Comparison of ENCODE assay signal across 7 fruit fly cellular contexts in genomic region chr2L:7037773-7038327, dm6.
TF ChIP-seq lines count a peak whose summit lies in the region.

Gene milt, plus strand, starts transcription at chr2L:7037823.

- peak; percentile 14 to 24 for TF ChIP-seq CTCF in S2 (optimal IDR thresholded peaks at IDR 0.05; lab: Kevin White, UChicago)
- no peak for TF ChIP-seq CTCF in whole organism, embryonic (GFP tag; optimal IDR thresholded peaks at IDR 0.05; lab: Kevin White, UChicago)

TF ChIP-seq in whole organism, 6 proteins besides CTCF, POLR2A, EP300 and RAD21:
- TF ChIP-seq EcR (GFP tag; optimal IDR thresholded peaks at IDR 0.05; lab: Kevin White, UChicago) = peak in 1 of 2 experiments; percentile 37
- TF ChIP-seq CG8478 (optimal IDR thresholded peaks at IDR 0.05; lab: Kevin White, UChicago) = peak; percentile 27
- TF ChIP-seq usp (GFP tag; optimal IDR thresholded peaks at IDR 0.05; lab: Kevin White, UChicago) = no peak

TF ChIP-seq in whole organism, adult, 20 proteins besides CTCF, POLR2A, EP300 and RAD21:
- TF ChIP-seq CG12768 (GFP tag; optimal IDR thresholded peaks at IDR 0.05; lab: Kevin White, UChicago) (peak; percentile 8), CG11617 (GFP tag; optimal IDR thresholded peaks at IDR 0.05; lab: Kevin White, UChicago) (peak; percentile 29), pad (GFP tag; optimal IDR thresholded peaks at IDR 0.05; lab: Kevin White, UChicago) (peak; percentile 10), bab1 (GFP tag; optimal IDR thresholded peaks at IDR 0.05; lab: Kevin White, UChicago) (no peak), cic (GFP tag; optimal IDR thresholded peaks at IDR 0.05; lab: Kevin White, UChicago) (peak; percentile 48), Mnt (GFP tag; optimal IDR thresholded peaks at IDR 0.05; lab: Kevin White, UChicago) (peak; percentile 94), CG7101 (tag; optimal IDR thresholded peaks at IDR 0.05; lab: Kevin White, UChicago) (peak; percentile 16), tj (GFP tag; optimal IDR thresholded peaks at IDR 0.05; lab: Kevin White, UChicago) (peak; percentile 45), kay (GFP tag; lab: Kevin White, UChicago; ENCODE audit: borderline replicate concordance) (peak; percentile 85), CG14711 (tag; optimal IDR thresholded peaks at IDR 0.05; lab: Kevin White, UChicago) (no peak), cnc (optimal IDR thresholded peaks at IDR 0.05; lab: Kevin White, UChicago) (no peak)

TF ChIP-seq in whole organism, embryonic, 481 proteins besides CTCF, POLR2A, EP300 and RAD21 (continues in another document):
- TF ChIP-seq Lim3 (GFP tag; IDR thresholded peaks at IDR 0.05; lab: Robert Waterston, UW) (no peak), dimm (GFP tag; IDR thresholded peaks at IDR 0.05; lab: Robert Waterston, UW) (no peak), en (GFP tag; optimal IDR thresholded peaks at IDR 0.05; lab: Kevin White, UChicago) (no peak), CG3995 (GFP tag; optimal IDR thresholded peaks at IDR 0.05; lab: Kevin White, UChicago) (no peak), cwo (GFP tag; optimal IDR thresholded peaks at IDR 0.05; lab: Kevin White, UChicago) (no peak), zen (tag; optimal IDR thresholded peaks at IDR 0.05; lab: Kevin White, UChicago) (peak; percentile 1), sens-2 (GFP tag; IDR thresholded peaks at IDR 0.05; lab: Robert Waterston, UW) (no peak), CG11696 (GFP tag; IDR thresholded peaks at IDR 0.05; lab: Robert Waterston, UW) (no peak), Meics (GFP tag; optimal IDR thresholded peaks at IDR 0.05; lab: Kevin White, UChicago) (no peak), CG3163 (GFP tag; optimal IDR thresholded peaks at IDR 0.05; lab: Kevin White, UChicago) (no peak), CG6813 (GFP tag; optimal IDR thresholded peaks at IDR 0.05; lab: Kevin White, UChicago) (no peak), row (GFP tag; IDR thresholded peaks at IDR 0.05; lab: Robert Waterston, UW) (peak; percentile 37; the same call in 1 of the 3 replicates), Bdp1 (GFP tag; optimal IDR thresholded peaks at IDR 0.05; lab: Kevin White, UChicago) (no peak), BEAF-32 (GFP tag; optimal IDR thresholded peaks at IDR 0.05; lab: Kevin White, UChicago) (peak; percentile 81), CG17912 (GFP tag; optimal IDR thresholded peaks at IDR 0.05; lab: Kevin White, UChicago) (peak; percentile 9), CG14965 (GFP tag; optimal IDR thresholded peaks at IDR 0.05; lab: Kevin White, UChicago; ENCODE audit: borderline replicate concordance) (no peak), Hmx (GFP tag; optimal IDR thresholded peaks at IDR 0.05; lab: Kevin White, UChicago) (no peak), CG10431 (GFP tag; optimal IDR thresholded peaks at IDR 0.05; lab: Kevin White, UChicago) (no peak), CG15514 (GFP tag; optimal IDR thresholded peaks at IDR 0.05; lab: Kevin White, UChicago) (peak; percentile 40), cad (GFP tag; optimal IDR thresholded peaks at IDR 0.05; lab: Kevin White, UChicago) (no peak)

TF ChIP-seq in whole organism, prepupa, 60 proteins besides CTCF, POLR2A, EP300 and RAD21 (continues in another document):
- TF ChIP-seq net (GFP tag; optimal IDR thresholded peaks at IDR 0.05; lab: Kevin White, UChicago) (no peak), CG1621 (tag; optimal IDR thresholded peaks at IDR 0.05; lab: Kevin White, UChicago) (no peak), svp (GFP tag; lab: Kevin White, UChicago) (peak; percentile 82), dsx (GFP tag; optimal IDR thresholded peaks at IDR 0.05; lab: Kevin White, UChicago; ENCODE audit: poor library complexity, severe bottlenecking) (peak; percentile 38), OdsH (GFP tag; optimal IDR thresholded peaks at IDR 0.05; lab: Kevin White, UChicago) (no peak), esn (GFP tag; optimal IDR thresholded peaks at IDR 0.05; lab: Kevin White, UChicago) (peak; percentile 34), Hr39 (GFP tag; optimal IDR thresholded peaks at IDR 0.05; lab: Kevin White, UChicago) (no peak), fd85E (GFP tag; optimal IDR thresholded peaks at IDR 0.05; lab: Kevin White, UChicago) (no peak), pdm3 (GFP tag; optimal IDR thresholded peaks at IDR 0.05; lab: Kevin White, UChicago) (no peak), CG8319 (GFP tag; optimal IDR thresholded peaks at IDR 0.05; lab: Kevin White, UChicago) (no peak), salr (GFP tag; optimal IDR thresholded peaks at IDR 0.05; lab: Kevin White, UChicago) (no peak), vri (GFP tag; optimal IDR thresholded peaks at IDR 0.05; lab: Kevin White, UChicago) (peak; percentile 61), cyc (GFP tag; optimal IDR thresholded peaks at IDR 0.05; lab: Kevin White, UChicago) (no peak), Eip78C (GFP tag; lab: Kevin White, UChicago) (peak; percentile 72), Sox102F (GFP tag; optimal IDR thresholded peaks at IDR 0.05; lab: Kevin White, UChicago) (no peak), spab (GFP tag; optimal IDR thresholded peaks at IDR 0.05; lab: Kevin White, UChicago) (no peak), CG10669 (GFP tag; optimal IDR thresholded peaks at IDR 0.05; lab: Kevin White, UChicago) (no peak), eg (GFP tag; IDR thresholded peaks at IDR 0.05; lab: Robert Waterston, UW) (no peak), ss (GFP tag; optimal IDR thresholded peaks at IDR 0.05; lab: Kevin White, UChicago) (peak; percentile 24 to 39), CG11762 (GFP tag; optimal IDR thresholded peaks at IDR 0.05; lab: Kevin White, UChicago; ENCODE audit: insufficient read depth) (no peak), CG6808 (GFP tag; optimal IDR thresholded peaks at IDR 0.05; lab: Kevin White, UChicago) (peak; percentile 9)

TF ChIP-seq in whole organism, pupa, 21 proteins besides CTCF, POLR2A, EP300 and RAD21:
- TF ChIP-seq Snoo (tag; optimal IDR thresholded peaks at IDR 0.05; lab: Kevin White, UChicago) (no peak), CG4496 (GFP tag; IDR thresholded peaks at IDR 0.05; lab: Robert Waterston, UW) (peak; percentile 16; the same call in 1 of the 3 replicates), CG17806 (tag; optimal IDR thresholded peaks at IDR 0.05; lab: Kevin White, UChicago) (no peak)

TF ChIP-seq in whole organism, wandering third instar larva, 38 proteins besides CTCF, POLR2A, EP300 and RAD21:
- TF ChIP-seq ey (GFP tag; optimal IDR thresholded peaks at IDR 0.05; lab: Kevin White, UChicago) = no peak
- TF ChIP-seq dl (GFP tag; optimal IDR thresholded peaks at IDR 0.05; lab: Kevin White, UChicago; ENCODE audit: insufficient read depth in 1 of 2, partially characterized antibody in 2 of 2) = no peak
- TF ChIP-seq usp (GFP tag; optimal IDR thresholded peaks at IDR 0.05; lab: Kevin White, UChicago) = no peak
- TF ChIP-seq br (GFP tag; optimal IDR thresholded peaks at IDR 0.05; lab: Kevin White, UChicago) = no peak
- no peak for TF ChIP-seq GATAd (GFP tag; optimal IDR thresholded peaks at IDR 0.05; lab: Kevin White, UChicago)
- peak in 1 of 2 experiments; percentile 7 for TF ChIP-seq foxo (GFP tag; optimal IDR thresholded peaks at IDR 0.05; lab: Kevin White, UChicago)
- no peak for TF ChIP-seq Hr83 (GFP tag; optimal IDR thresholded peaks at IDR 0.05; lab: Kevin White, UChicago; ENCODE audit: poor library complexity, severe bottlenecking)
- TF ChIP-seq rgr (GFP tag; optimal IDR thresholded peaks at IDR 0.05; lab: Kevin White, UChicago) = peak; percentile 22
- TF ChIP-seq lola (GFP tag; optimal IDR thresholded peaks at IDR 0.05; lab: Kevin White, UChicago) = no peak
- peak; percentile 30 for TF ChIP-seq tai (GFP tag; optimal IDR thresholded peaks at IDR 0.05; lab: Kevin White, UChicago)
- TF ChIP-seq CG32264 (GFP tag; optimal IDR thresholded peaks at IDR 0.05; lab: Kevin White, UChicago) = no peak
- no peak for TF ChIP-seq woc (GFP tag; optimal IDR thresholded peaks at IDR 0.05; lab: Kevin White, UChicago)
- TF ChIP-seq pan (optimal IDR thresholded peaks at IDR 0.05; lab: Kevin White, UChicago) = no peak
- no peak for TF ChIP-seq dsf (GFP tag; optimal IDR thresholded peaks at IDR 0.05; lab: Kevin White, UChicago; ENCODE audit: borderline replicate concordance)
- TF ChIP-seq HLH106 (tag; optimal IDR thresholded peaks at IDR 0.05; lab: Kevin White, UChicago) = no peak
- TF ChIP-seq CG9705 (GFP tag; optimal IDR thresholded peaks at IDR 0.05; lab: Kevin White, UChicago) = no peak
- no peak for TF ChIP-seq Dif (GFP tag; optimal IDR thresholded peaks at IDR 0.05; lab: Kevin White, UChicago; ENCODE audit: partially characterized antibody)
- peak; percentile 29 for TF ChIP-seq N (GFP tag; optimal IDR thresholded peaks at IDR 0.05; lab: Kevin White, UChicago)
- no peak for TF ChIP-seq psq (GFP tag; optimal IDR thresholded peaks at IDR 0.05; lab: Kevin White, UChicago)
- no peak for TF ChIP-seq OdsH (GFP tag; optimal IDR thresholded peaks at IDR 0.05; lab: Kevin White, UChicago)
- no peak for TF ChIP-seq sv (GFP tag; optimal IDR thresholded peaks at IDR 0.05; lab: Kevin White, UChicago)
- no peak for TF ChIP-seq jim (GFP tag; optimal IDR thresholded peaks at IDR 0.05; lab: Kevin White, UChicago)
- TF ChIP-seq brk (GFP tag; optimal IDR thresholded peaks at IDR 0.05; lab: Kevin White, UChicago) = no peak
- no peak for TF ChIP-seq Sp1 (GFP tag; optimal IDR thresholded peaks at IDR 0.05; lab: Kevin White, UChicago)
- peak; percentile 16 for TF ChIP-seq h (GFP tag; optimal IDR thresholded peaks at IDR 0.05; lab: Kevin White, UChicago)
- no peak for TF ChIP-seq fru (GFP tag; optimal IDR thresholded peaks at IDR 0.05; lab: Kevin White, UChicago)
- no peak for TF ChIP-seq Hr78 (GFP tag; optimal IDR thresholded peaks at IDR 0.05; lab: Kevin White, UChicago)
- no peak for TF ChIP-seq CrebA (GFP tag; optimal IDR thresholded peaks at IDR 0.05; lab: Kevin White, UChicago; ENCODE audit: borderline replicate concordance)
- no peak for TF ChIP-seq Hnf4 (GFP tag; optimal IDR thresholded peaks at IDR 0.05; lab: Kevin White, UChicago)
- no peak for TF ChIP-seq Abd-B (GFP tag; optimal IDR thresholded peaks at IDR 0.05; lab: Kevin White, UChicago)
- no peak for TF ChIP-seq sage (GFP tag; optimal IDR thresholded peaks at IDR 0.05; lab: Kevin White, UChicago)
- TF ChIP-seq Jra (GFP tag; optimal IDR thresholded peaks at IDR 0.05; lab: Kevin White, UChicago) = no peak
- TF ChIP-seq Myc (optimal IDR thresholded peaks at IDR 0.05; lab: Kevin White, UChicago) = peak; percentile 42
- no peak for TF ChIP-seq Vsx2 (GFP tag; optimal IDR thresholded peaks at IDR 0.05; lab: Kevin White, UChicago; ENCODE audit: partially characterized antibody)
- TF ChIP-seq Rel (GFP tag; optimal IDR thresholded peaks at IDR 0.05; lab: Kevin White, UChicago) = no peak
- TF ChIP-seq Rel (tag; optimal IDR thresholded peaks at IDR 0.05; lab: Kevin White, UChicago) = peak; percentile 30
- TF ChIP-seq dmrt93B (GFP tag; optimal IDR thresholded peaks at IDR 0.05; lab: Kevin White, UChicago) = no peak
